Worm (Caenorhabditis elegans): ENCODE data around the gene hcp-1.
A peak's percentile ranks its signal among the peaks of the same experiment; 100 is the strongest.

ce11 chrV:6559585-6559984 is 34.4 kb upstream of the hcp-1 start:
- TF ChIP-seq dao-5 (tag; optimal IDR thresholded peaks at IDR 0.05): peak; percentile 21
- TF ChIP-seq W03F9.2 (tag; optimal IDR thresholded peaks at IDR 0.05): no peak

Data from whole organism, L4/young adult.